Worm (Caenorhabditis elegans): ENCODE data around the gene C14B1.8.

DNA sequence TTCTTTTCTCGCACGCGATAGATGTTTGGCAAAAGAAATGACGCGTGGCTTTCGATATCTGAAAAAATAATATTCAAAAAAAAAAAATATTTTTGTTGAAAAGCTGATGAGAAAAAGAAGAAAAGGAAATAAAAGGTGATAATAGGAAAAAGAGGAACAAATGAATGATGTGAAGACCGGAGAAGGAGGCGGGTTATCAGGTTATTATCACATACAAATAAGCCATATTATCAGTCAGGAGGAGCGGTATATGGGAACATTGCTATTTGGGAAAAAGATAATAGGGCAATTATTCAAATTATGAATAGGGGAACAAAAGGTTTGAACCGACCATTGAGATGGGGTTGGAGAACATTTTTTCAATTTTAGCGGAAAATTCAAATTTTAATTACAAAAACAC is 45.3 kb downstream of the C14B1.8 start:
- TF ChIP-seq tbx-2 (tag; optimal IDR thresholded peaks at IDR 0.05) (no peak), hlh-6 (tag; optimal IDR thresholded peaks at IDR 0.05) (no peak), odd-2 (tag; optimal IDR thresholded peaks at IDR 0.05) (no peak), dmd-4 (tag; optimal IDR thresholded peaks at IDR 0.05; ENCODE audit: borderline replicate concordance) (no peak)
